Worm (Caenorhabditis elegans): ENCODE data around the gene pqn-2.
A peak's percentile ranks its signal among the peaks of the same experiment; 100 is the strongest.

pqn-2 gene

DNA sequence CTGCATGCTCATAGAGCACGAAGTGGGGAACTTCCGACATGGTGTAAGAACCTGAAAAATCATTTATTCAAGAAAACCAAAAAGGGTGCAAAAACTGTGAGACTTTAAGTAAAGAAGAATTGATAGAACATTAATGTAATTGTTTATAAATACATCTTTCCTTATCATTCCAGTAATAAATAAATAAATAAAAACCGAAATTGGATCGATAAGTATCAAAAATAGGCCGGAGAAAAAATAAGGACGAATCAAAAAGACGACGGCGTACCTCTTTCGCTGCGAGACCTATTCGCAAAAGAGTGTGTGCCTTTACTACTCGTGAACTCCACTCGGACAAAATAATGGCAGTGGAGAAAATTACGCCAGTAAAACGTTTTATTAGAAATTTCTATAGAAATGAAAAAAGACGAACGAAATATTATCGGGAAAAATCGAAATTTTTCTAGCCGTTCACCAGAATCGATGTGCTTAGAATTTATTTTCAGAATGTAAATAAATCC lies 29.3 kb upstream of the pqn-2 start, which contains the start of gene nol-56 (continued):
- peak; percentile 77 for TF ChIP-seq unc-86 (tag; optimal IDR thresholded peaks at IDR 0.05)
- TF ChIP-seq elt-2 (tag; optimal IDR thresholded peaks at IDR 0.05) = peak; percentile 58
- peak; percentile 42 for TF ChIP-seq ztf-4 (tag; optimal IDR thresholded peaks at IDR 0.05)
- TF ChIP-seq unc-30 (tag; optimal IDR thresholded peaks at IDR 0.05) = no peak
- TF ChIP-seq snpc-4 (tag; optimal IDR thresholded peaks at IDR 0.05) = peak; percentile 69
- peak; percentile 81 to 86 (median 85) for TF ChIP-seq dpl-1 (GFP tag; optimal IDR thresholded peaks at IDR 0.05)
- TF ChIP-seq pqm-1 (tag; optimal IDR thresholded peaks at IDR 0.05) = no peak
- TF ChIP-seq nhr-20 (tag; optimal IDR thresholded peaks at IDR 0.05) = peak; percentile 91
- peak; percentile 88 for TF ChIP-seq dsc-1 (tag; optimal IDR thresholded peaks at IDR 0.05)
- peak; percentile 77 for TF ChIP-seq fkh-8 (tag; optimal IDR thresholded peaks at IDR 0.05)
- TF ChIP-seq fos-1 (tag; optimal IDR thresholded peaks at IDR 0.05) = peak; percentile 44
- TF ChIP-seq mdl-1 (tag; optimal IDR thresholded peaks at IDR 0.05) = peak in 1 of 2 experiments; percentile 73
- peak; percentile 90 for TF ChIP-seq nhr-90 (tag; optimal IDR thresholded peaks at IDR 0.05; ENCODE audit: poor library complexity)
- TF ChIP-seq tlp-1 (tag; optimal IDR thresholded peaks at IDR 0.05) = no peak
- TF ChIP-seq ceh-8 (GFP tag; optimal IDR thresholded peaks at IDR 0.05) = peak; percentile 54
- TF ChIP-seq Y116A8C.19 (tag; optimal IDR thresholded peaks at IDR 0.05; ENCODE audit: borderline replicate concordance) = peak; percentile 2
- peak; percentile 47 for TF ChIP-seq zip-4 (GFP tag; optimal IDR thresholded peaks at IDR 0.05)
- TF ChIP-seq lin-13 (GFP tag; optimal IDR thresholded peaks at IDR 0.05) = peak; percentile 81
- no peak for TF ChIP-seq nhr-11 (tag; optimal IDR thresholded peaks at IDR 0.05)
- no peak for TF ChIP-seq zag-1 (tag; optimal IDR thresholded peaks at IDR 0.05)
- no peak for TF ChIP-seq nhr-84 (tag; optimal IDR thresholded peaks at IDR 0.05)
- no peak for TF ChIP-seq nhr-76 (tag; optimal IDR thresholded peaks at IDR 0.05)
- TF ChIP-seq nhr-71 (tag; optimal IDR thresholded peaks at IDR 0.05) = peak; percentile 93
- TF ChIP-seq aha-1 (tag; optimal IDR thresholded peaks at IDR 0.05) = no peak
- TF ChIP-seq nhr-85 (tag) = peak; percentile 87
- TF ChIP-seq nhr-237 (tag; optimal IDR thresholded peaks at IDR 0.05) = peak; percentile 28
- no peak for TF ChIP-seq nhr-12 (tag; optimal IDR thresholded peaks at IDR 0.05)
- peak; percentile 74 for TF ChIP-seq C04F5.9 (tag; optimal IDR thresholded peaks at IDR 0.05)
- no peak for TF ChIP-seq ceh-63 (GFP tag; optimal IDR thresholded peaks at IDR 0.05)
- peak; percentile 92 for TF ChIP-seq xbp-1 (tag; optimal IDR thresholded peaks at IDR 0.05)
- TF ChIP-seq pax-3 (tag; optimal IDR thresholded peaks at IDR 0.05) = peak; percentile 49
- peak; percentile 87 to 93 for TF ChIP-seq lsy-2 (tag; optimal IDR thresholded peaks at IDR 0.05)
- TF ChIP-seq sup-37 (GFP tag; optimal IDR thresholded peaks at IDR 0.05) = no peak
- peak; percentile 85 for TF ChIP-seq sox-4 (tag; optimal IDR thresholded peaks at IDR 0.05)
- peak; percentile 78 for TF ChIP-seq irx-1 (tag; optimal IDR thresholded peaks at IDR 0.05)
- TF ChIP-seq efl-3 (GFP tag; optimal IDR thresholded peaks at IDR 0.05) = peak; percentile 43
- TF ChIP-seq C16A3.4 (tag; optimal IDR thresholded peaks at IDR 0.05) = peak; percentile 87
- no peak for TF ChIP-seq egl-27 (tag; optimal IDR thresholded peaks at IDR 0.05)
- peak; percentile 70 for TF ChIP-seq grh-1 (GFP tag; IDR thresholded peaks at IDR 0.05)
- no peak for TF ChIP-seq nhr-28 (tag; optimal IDR thresholded peaks at IDR 0.05)
- peak in 1 of 2 experiments; percentile 86 for TF ChIP-seq ztf-11 (tag; optimal IDR thresholded peaks at IDR 0.05)

DNA sequence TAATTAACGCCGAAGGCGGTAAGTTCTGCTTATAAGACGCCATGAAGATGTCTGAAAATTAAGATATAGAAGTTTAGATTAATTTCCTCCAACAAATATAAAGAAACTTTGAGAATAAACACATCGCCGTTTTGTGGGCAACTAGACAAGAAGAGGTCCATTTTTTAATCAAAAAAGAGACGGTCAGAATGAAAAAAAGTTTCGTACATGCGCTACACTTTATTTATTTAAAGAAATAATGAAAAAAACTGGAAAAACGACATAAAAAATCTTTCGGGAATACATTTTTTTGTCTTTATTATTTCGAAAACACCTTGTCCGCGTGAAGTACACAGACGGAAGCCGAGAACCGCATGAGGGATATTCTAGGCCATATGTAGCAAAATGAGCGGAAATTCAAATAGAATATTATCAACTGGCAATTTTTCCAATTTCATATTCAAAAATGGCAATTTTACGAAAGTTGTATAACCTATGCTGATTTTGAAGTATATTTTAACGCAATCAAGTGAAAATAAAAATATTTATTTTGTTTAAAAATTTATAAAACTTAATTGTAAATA lies 26.4 kb upstream of the pqn-2 start, which contains the start of gene sluh-7:
TSS of gene sluh-7 (minus strand) at position 51 of the 563 bp plus-strand sequence.
- TF ChIP-seq nhr-20 (tag; optimal IDR thresholded peaks at IDR 0.05) (peak; percentile 88), isw-1 (GFP tag; IDR thresholded peaks at IDR 0.05) (peak; percentile 82), unc-86 (tag; optimal IDR thresholded peaks at IDR 0.05) (peak; percentile 82), sptf-1 (tag; optimal IDR thresholded peaks at IDR 0.05) (no peak), pqm-1 (tag; optimal IDR thresholded peaks at IDR 0.05) (no peak), Y116A8C.19 (tag; optimal IDR thresholded peaks at IDR 0.05; ENCODE audit: borderline replicate concordance) (peak; percentile 77), mep-1 (tag; optimal IDR thresholded peaks at IDR 0.05) (peak; percentile 93), lin-39 (tag; optimal IDR thresholded peaks at IDR 0.05) (peak; percentile 65), lin-13 (GFP tag; optimal IDR thresholded peaks at IDR 0.05) (peak; percentile 72), nhr-84 (tag; optimal IDR thresholded peaks at IDR 0.05) (no peak), ceh-63 (GFP tag; optimal IDR thresholded peaks at IDR 0.05) (no peak), alr-1 (tag; optimal IDR thresholded peaks at IDR 0.05; ENCODE audit: borderline replicate concordance) (no peak), ceh-82 (tag; optimal IDR thresholded peaks at IDR 0.05) (peak; percentile 69 to 78 (median 74)), tbx-2 (tag; optimal IDR thresholded peaks at IDR 0.05) (peak; percentile 91), aly-2 (tag; optimal IDR thresholded peaks at IDR 0.05) (peak; percentile 24), lir-3 (tag; optimal IDR thresholded peaks at IDR 0.05; ENCODE audit: poor library complexity) (peak; percentile 97), C34B4.2 (tag; optimal IDR thresholded peaks at IDR 0.05) (no peak), nhr-76 (tag; optimal IDR thresholded peaks at IDR 0.05) (no peak), fos-1 (tag; optimal IDR thresholded peaks at IDR 0.05) (peak; percentile 44), lin-35 (GFP tag; optimal IDR thresholded peaks at IDR 0.05) (peak; percentile 94 to 97)

Measured in whole organism, L1 larva.